Comparison of ENCODE assay signal across 2 worm cellular contexts in genomic region chrIII:6888497-6888896, ce11.
A peak's percentile ranks its signal among the peaks of the same experiment; 100 is the strongest.
TF ChIP-seq lines count a peak whose summit lies in the region.

No protein-coding gene starts in this region.

TF ChIP-seq in whole organism, L4 larva, 104 proteins besides CTCF, POLR2A, EP300 and RAD21 (continued from another document):
- TF ChIP-seq madf-9 (GFP tag; conservative IDR thresholded peaks at IDR 0.05; lab: Robert Waterston, UW) (peak; percentile 80), daf-8 (GFP tag; IDR thresholded peaks at IDR 0.05; lab: Robert Waterston, UW) (no peak), F10B5.3 (tag; optimal IDR thresholded peaks at IDR 0.05; lab: Kevin White, UChicago) (peak; percentile 16), jun-1 (tag; optimal IDR thresholded peaks at IDR 0.05; lab: Kevin White, UChicago) (no peak), F44E2.7 (GFP tag; IDR thresholded peaks at IDR 0.05; lab: Robert Waterston, UW) (0 out of 2 replicates have a peak, but pooled peaks have one; percentile 55), nhr-11 (tag; optimal IDR thresholded peaks at IDR 0.05; lab: Kevin White, UChicago) (no peak), nhr-28 (tag; optimal IDR thresholded peaks at IDR 0.05; lab: Kevin White, UChicago) (no peak), nhr-237 (tag; optimal IDR thresholded peaks at IDR 0.05; lab: Kevin White, UChicago) (no peak), nhr-41 (GFP tag; IDR thresholded peaks at IDR 0.05; lab: Robert Waterston, UW) (no peak), egl-43 (GFP tag; IDR thresholded peaks at IDR 0.05; lab: Robert Waterston, UW) (peak; percentile 84), lin-38 (GFP tag; IDR thresholded peaks at IDR 0.05; lab: Robert Waterston, UW) (peak; percentile 78), dve-1 (tag; optimal IDR thresholded peaks at IDR 0.05; lab: Kevin White, UChicago; ENCODE audit: insufficient read depth) (peak; percentile 43), ZK546.5 (tag; optimal IDR thresholded peaks at IDR 0.05; lab: Kevin White, UChicago) (no peak), T20F7.1 (GFP tag; optimal IDR thresholded peaks at IDR 0.05; lab: Kevin White, UChicago) (no peak), pqm-1 (tag; optimal IDR thresholded peaks at IDR 0.05; lab: Kevin White, UChicago) (no peak), ceh-28 (tag; optimal IDR thresholded peaks at IDR 0.05; lab: Kevin White, UChicago) (no peak), ceh-32 (tag; optimal IDR thresholded peaks at IDR 0.05; lab: Kevin White, UChicago; ENCODE audit: poor library complexity) (no peak), aha-1 (tag; lab: Kevin White, UChicago) (no peak), tra-1 (GFP tag; IDR thresholded peaks at IDR 0.05; lab: Robert Waterston, UW) (peak; percentile 77), spr-3 (GFP tag; optimal IDR thresholded peaks at IDR 0.05; lab: Kevin White, UChicago) (peak; percentile 19), skn-1 (tag; optimal IDR thresholded peaks at IDR 0.05; lab: Kevin White, UChicago) (no peak), ctbp-1 (GFP tag; IDR thresholded peaks at IDR 0.05; lab: Robert Waterston, UW) (peak; percentile 73; the same call in 1 of the 2 replicates), unc-39 (tag; optimal IDR thresholded peaks at IDR 0.05; lab: Kevin White, UChicago) (no peak), dmd-8 (GFP tag; IDR thresholded peaks at IDR 0.05; lab: Robert Waterston, UW) (peak; percentile 81), fkh-10 (GFP tag; optimal IDR thresholded peaks at IDR 0.05; lab: Kevin White, UChicago) (no peak), nhr-102 (tag; optimal IDR thresholded peaks at IDR 0.05; lab: Kevin White, UChicago) (peak; percentile 49), lir-3 (tag; optimal IDR thresholded peaks at IDR 0.05; lab: Kevin White, UChicago) (peak; percentile 10), saeg-2 (GFP tag; IDR thresholded peaks at IDR 0.05; lab: Robert Waterston, UW) (0 out of 2 replicates have a peak, but pooled peaks have one; percentile 36), lin-1 (GFP tag; IDR thresholded peaks at IDR 0.05; lab: Robert Waterston, UW) (peak; percentile 47), rbr-2 (tag; optimal IDR thresholded peaks at IDR 0.05; lab: Kevin White, UChicago) (peak; percentile 39), hlh-11 (tag; optimal IDR thresholded peaks at IDR 0.05; lab: Kevin White, UChicago) (peak; percentile 29), vab-7 (GFP tag; IDR thresholded peaks at IDR 0.05; lab: Robert Waterston, UW) (peak; percentile 71), dmd-9 (GFP tag; IDR thresholded peaks at IDR 0.05; lab: Robert Waterston, UW) (0 out of 2 replicates have a peak, but pooled peaks have one; percentile 17), daf-16 (GFP tag; optimal IDR thresholded peaks at IDR 0.05; lab: Kevin White, UChicago) (peak; percentile 23 to 36), daf-16 (tag; optimal IDR thresholded peaks at IDR 0.05; lab: Kevin White, UChicago) (peak; percentile 32), nhr-76 (tag; optimal IDR thresholded peaks at IDR 0.05; lab: Kevin White, UChicago) (no peak), hlh-30 (tag; optimal IDR thresholded peaks at IDR 0.05; lab: Kevin White, UChicago; ENCODE audit: insufficient read depth) (peak; percentile 43), unc-62 (GFP tag; optimal IDR thresholded peaks at IDR 0.05 in 1 of 2; lab: Kevin White, UChicago) (peak in 1 of 2 experiments; percentile 7), unc-62 (tag; optimal IDR thresholded peaks at IDR 0.05; lab: Kevin White, UChicago) (no peak), aly-2 (tag; optimal IDR thresholded peaks at IDR 0.05; lab: Kevin White, UChicago) (no peak), mes-2 (tag; optimal IDR thresholded peaks at IDR 0.05; lab: Kevin White, UChicago; ENCODE audit: poor library complexity, severe bottlenecking) (peak; percentile 60), nhr-25 (tag; optimal IDR thresholded peaks at IDR 0.05; lab: Kevin White, UChicago; ENCODE audit: borderline replicate concordance, insufficient read depth) (peak; percentile 56), mxl-3 (GFP tag; optimal IDR thresholded peaks at IDR 0.05; lab: Kevin White, UChicago) (peak; percentile 63), lin-29 (GFP tag; IDR thresholded peaks at IDR 0.05; lab: Robert Waterston, UW) (0 out of 2 replicates have a peak, but pooled peaks have one; percentile 25), ceh-44 (GFP tag; IDR thresholded peaks at IDR 0.05; lab: Robert Waterston, UW) (peak; percentile 57; the same call in 1 of the 2 replicates), Y105C5A.15 (GFP tag; IDR thresholded peaks at IDR 0.05; lab: Robert Waterston, UW) (peak; percentile 79; the same call in 1 of the 2 replicates)

TF ChIP-seq in whole organism, young adult, 124 proteins besides CTCF, POLR2A, EP300 and RAD21 (continued from another document):
- TF ChIP-seq ceh-27 (GFP tag; optimal IDR thresholded peaks at IDR 0.05; lab: Kevin White, UChicago), result no peak
- no peak for TF ChIP-seq F39B2.1 (GFP tag; IDR thresholded peaks at IDR 0.05; lab: Robert Waterston, UW)
- TF ChIP-seq T26A5.8 (tag; optimal IDR thresholded peaks at IDR 0.05; lab: Kevin White, UChicago), result no peak
- peak; percentile 16 for TF ChIP-seq snpc-4 (GFP tag; optimal IDR thresholded peaks at IDR 0.05; lab: Kevin White, UChicago)
- peak in 3 of 4 experiments; percentile 15 to 45 (median 31) for TF ChIP-seq snpc-4 (tag; optimal IDR thresholded peaks at IDR 0.05; lab: Kevin White, UChicago)
- peak; percentile 75 for TF ChIP-seq nhr-90 (tag; optimal IDR thresholded peaks at IDR 0.05; lab: Kevin White, UChicago)
- TF ChIP-seq tbp1 (GFP tag; optimal IDR thresholded peaks at IDR 0.05; lab: Kevin White, UChicago), result peak; percentile 91
- peak; percentile 53; the same call in 1 of the 2 replicates for TF ChIP-seq let-526 (GFP tag; IDR thresholded peaks at IDR 0.05; lab: Robert Waterston, UW)
- TF ChIP-seq Y79H2A.3 (GFP tag; conservative IDR thresholded peaks at IDR 0.05; lab: Robert Waterston, UW), result no peak
- 0 out of 2 replicates have a peak, but pooled peaks have one; percentile 22 for TF ChIP-seq D2030.7 (GFP tag; IDR thresholded peaks at IDR 0.05; lab: Robert Waterston, UW)
- peak; percentile 21 for TF ChIP-seq T07F8.4 (tag; optimal IDR thresholded peaks at IDR 0.05; lab: Kevin White, UChicago)
- TF ChIP-seq cebp-2 (GFP tag; IDR thresholded peaks at IDR 0.05; lab: Robert Waterston, UW), result no peak
- no peak for TF ChIP-seq chd-7 (tag; optimal IDR thresholded peaks at IDR 0.05; lab: Kevin White, UChicago)
- 0 out of 2 replicates have a peak, but pooled peaks have one; percentile 19 for TF ChIP-seq madf-3 (GFP tag; IDR thresholded peaks at IDR 0.05; lab: Robert Waterston, UW)
- TF ChIP-seq zim-3 (tag; optimal IDR thresholded peaks at IDR 0.05; lab: Kevin White, UChicago), result peak; percentile 10
- no peak for TF ChIP-seq lir-1 (GFP tag; conservative IDR thresholded peaks at IDR 0.05; lab: Robert Waterston, UW)
- TF ChIP-seq B0336.3 (GFP tag; IDR thresholded peaks at IDR 0.05; lab: Robert Waterston, UW), result no peak
- peak; percentile 74 for TF ChIP-seq B0261.1 (tag; optimal IDR thresholded peaks at IDR 0.05; lab: Kevin White, UChicago)
- no peak for TF ChIP-seq F55B11.4 (tag; optimal IDR thresholded peaks at IDR 0.05; lab: Kevin White, UChicago; ENCODE audit: borderline replicate concordance, insufficient read depth)
- TF ChIP-seq tbx-9 (tag; optimal IDR thresholded peaks at IDR 0.05; lab: Kevin White, UChicago; ENCODE audit: borderline replicate concordance), result no peak
- no peak for TF ChIP-seq ztf-6 (GFP tag; IDR thresholded peaks at IDR 0.05; lab: Robert Waterston, UW)
- no peak for TF ChIP-seq F57C9.4 (tag; optimal IDR thresholded peaks at IDR 0.05; lab: Kevin White, UChicago)
- TF ChIP-seq rpc-1 (optimal IDR thresholded peaks at IDR 0.05; lab: Kevin White, UChicago), result peak; percentile 80
- peak; percentile 76 for TF ChIP-seq rpc-1 (tag; optimal IDR thresholded peaks at IDR 0.05; lab: Kevin White, UChicago)
- peak; percentile 8 for TF ChIP-seq snpc-3.4 (tag; optimal IDR thresholded peaks at IDR 0.05; lab: Kevin White, UChicago)
- no peak for TF ChIP-seq attf-5 (GFP tag; optimal IDR thresholded peaks at IDR 0.05; lab: Kevin White, UChicago)
- no peak for TF ChIP-seq F52B5.7 (tag; optimal IDR thresholded peaks at IDR 0.05; lab: Kevin White, UChicago)
- TF ChIP-seq pbrm-1 (GFP tag; IDR thresholded peaks at IDR 0.05; lab: Robert Waterston, UW), result 0 out of 2 replicates have a peak, but pooled peaks have one; percentile 50
- TF ChIP-seq sptf-2 (GFP tag; optimal IDR thresholded peaks at IDR 0.05; lab: Kevin White, UChicago), result no peak
- TF ChIP-seq ztf-26 (tag; optimal IDR thresholded peaks at IDR 0.05; lab: Kevin White, UChicago), result peak; percentile 26
- TF ChIP-seq ceh-79 (tag; optimal IDR thresholded peaks at IDR 0.05; lab: Kevin White, UChicago), result no peak
- TF ChIP-seq hlh-26 (GFP tag; conservative IDR thresholded peaks at IDR 0.05; lab: Robert Waterston, UW), result no peak
- TF ChIP-seq aptf-2 (GFP tag; conservative IDR thresholded peaks at IDR 0.05; lab: Robert Waterston, UW), result no peak
- TF ChIP-seq lin-26 (GFP tag; IDR thresholded peaks at IDR 0.05; lab: Robert Waterston, UW), result peak; percentile 81
- peak; percentile 5 for TF ChIP-seq madf-10 (tag; optimal IDR thresholded peaks at IDR 0.05; lab: Kevin White, UChicago)
- TF ChIP-seq aptf-3 (GFP tag; IDR thresholded peaks at IDR 0.05; lab: Robert Waterston, UW), result no peak
- no peak for TF ChIP-seq nhr-27 (tag; optimal IDR thresholded peaks at IDR 0.05; lab: Kevin White, UChicago)
- TF ChIP-seq ztf-25 (GFP tag; IDR thresholded peaks at IDR 0.05; lab: Robert Waterston, UW), result 0 out of 2 replicates have a peak, but pooled peaks have one; percentile 7
